Worm (Caenorhabditis elegans): Measurements from ENCODE around the gene sdz-31.

Gene sdz-31

DNA sequence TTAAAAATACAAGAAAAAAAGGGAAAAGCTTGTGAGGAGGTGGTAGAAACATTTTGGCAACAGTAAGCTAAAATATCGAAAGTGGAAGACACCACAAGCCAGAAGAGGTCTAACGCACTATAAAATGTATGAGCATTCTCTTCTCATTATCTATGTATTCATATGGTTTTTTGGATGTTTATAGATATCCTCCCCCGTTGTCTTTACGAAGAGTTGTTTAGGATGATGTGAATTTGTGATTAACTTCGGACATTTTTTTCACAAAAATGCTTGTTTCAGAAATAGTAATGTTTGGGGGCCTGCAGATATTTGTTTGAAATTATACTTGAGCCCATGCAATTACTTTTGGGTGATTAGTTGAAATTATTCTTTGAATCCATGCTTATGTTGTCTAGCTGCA, 35.1 kb downstream of the sdz-31 start, which contains the start of gene mec-9:
TSS of gene mec-9 (minus strand) at position 101 of the 400 bp plus-strand sequence.
- peak; percentile 73 for TF ChIP-seq unc-55 (GFP tag; optimal IDR thresholded peaks at IDR 0.05)
- no peak for TF ChIP-seq crh-2 (tag; optimal IDR thresholded peaks at IDR 0.05)

- TF ChIP-seq zag-1 (tag; optimal IDR thresholded peaks at IDR 0.05), result no peak
- TF ChIP-seq nhr-23 (tag; optimal IDR thresholded peaks at IDR 0.05), result no peak
- no peak for TF ChIP-seq ceh-82 (tag; optimal IDR thresholded peaks at IDR 0.05)
- no peak for TF ChIP-seq gmeb-1 (tag; optimal IDR thresholded peaks at IDR 0.05)
- TF ChIP-seq ama-1 (optimal IDR thresholded peaks at IDR 0.05), result no peak
- no peak for TF ChIP-seq mdl-1 (tag; optimal IDR thresholded peaks at IDR 0.05)
- TF ChIP-seq lin-13 (GFP tag; optimal IDR thresholded peaks at IDR 0.05), result no peak
- TF ChIP-seq nhr-6 (tag; optimal IDR thresholded peaks at IDR 0.05), result no peak
- no peak for TF ChIP-seq alr-1 (tag; optimal IDR thresholded peaks at IDR 0.05)
- no peak for TF ChIP-seq snpc-4 (tag; optimal IDR thresholded peaks at IDR 0.05)
- no peak for TF ChIP-seq sem-4 (tag; optimal IDR thresholded peaks at IDR 0.05)
- no peak for TF ChIP-seq nhr-11 (tag; optimal IDR thresholded peaks at IDR 0.05)
- no peak for TF ChIP-seq crh-2 (tag; optimal IDR thresholded peaks at IDR 0.05)
- TF ChIP-seq dmd-4 (tag; optimal IDR thresholded peaks at IDR 0.05), result no peak
- TF ChIP-seq elt-3 (tag; optimal IDR thresholded peaks at IDR 0.05), result no peak
- TF ChIP-seq nhr-12 (tag; optimal IDR thresholded peaks at IDR 0.05), result no peak
These were observed 36.7 kb downstream of the sdz-31 start, which contains the start of gene C50H2.4 for ce11 chrV:9916665-9917064. TSS of gene C50H2.4 (plus strand) at chrV:9916965.

DNA sequence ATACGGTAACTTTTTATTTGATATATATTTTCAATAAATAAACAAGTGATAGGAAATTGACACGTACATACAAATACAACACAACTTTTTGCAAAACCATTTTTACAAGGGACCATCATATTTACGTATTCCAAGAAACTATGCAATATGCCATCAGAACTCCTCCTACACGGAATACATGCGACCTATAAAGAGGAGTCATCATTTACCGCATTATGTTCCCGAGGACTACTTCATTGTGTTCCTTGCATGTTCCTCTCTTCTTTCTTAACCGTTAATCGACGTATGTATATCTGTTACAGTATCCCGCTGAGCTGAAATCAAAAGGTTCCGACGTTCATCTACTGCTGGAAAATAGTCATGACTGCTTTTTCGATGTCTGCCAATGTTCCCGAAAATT, 38.4 kb downstream of the sdz-31 start, which contains the start of gene C50H2.5:
TSS of gene C50H2.5 (plus strand) at position 301 of the 400 bp plus-strand sequence.
- no peak for TF ChIP-seq nhr-21 (tag; optimal IDR thresholded peaks at IDR 0.05)
- TF ChIP-seq nhr-6 (tag; optimal IDR thresholded peaks at IDR 0.05), result no peak
- no peak for TF ChIP-seq sma-3 (GFP tag; optimal IDR thresholded peaks at IDR 0.05)
- TF ChIP-seq snpc-4 (tag; optimal IDR thresholded peaks at IDR 0.05), result no peak

DNA sequence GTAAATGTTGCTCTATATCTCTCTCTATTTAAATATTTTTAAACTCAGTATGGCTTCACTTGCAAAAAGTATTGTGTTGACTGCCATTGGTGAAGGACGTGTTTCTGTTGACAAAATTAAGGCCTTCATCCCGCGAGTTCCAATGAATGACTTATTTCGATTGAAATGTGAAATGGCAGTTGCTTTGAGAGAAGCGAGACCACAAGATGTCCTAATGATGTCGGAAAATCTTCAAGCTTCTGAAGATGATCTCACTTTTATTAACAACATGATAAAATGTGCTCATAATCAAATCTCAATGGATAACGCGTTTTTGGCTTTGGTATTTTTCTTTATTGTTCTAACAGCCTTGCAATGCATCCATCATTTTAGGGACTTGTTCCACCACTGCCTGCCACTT, 41.3 kb downstream of the sdz-31 start, which contains the start of gene ceh-75:
TSS of gene ceh-75 (plus strand) at position 50 of the 400 bp plus-strand sequence.
- TF ChIP-seq skn-1 (tag; optimal IDR thresholded peaks at IDR 0.05) (no peak), R02D3.7 (tag; optimal IDR thresholded peaks at IDR 0.05) (no peak), lsy-2 (tag; optimal IDR thresholded peaks at IDR 0.05) (no peak), dmd-4 (tag; optimal IDR thresholded peaks at IDR 0.05) (no peak), gmeb-1 (tag; optimal IDR thresholded peaks at IDR 0.05) (no peak), elt-3 (tag; optimal IDR thresholded peaks at IDR 0.05) (no peak), sma-3 (GFP tag; optimal IDR thresholded peaks at IDR 0.05) (no peak), ama-1 (optimal IDR thresholded peaks at IDR 0.05) (no peak), sma-9 (GFP tag; optimal IDR thresholded peaks at IDR 0.05) (no peak), sma-9 (tag; optimal IDR thresholded peaks at IDR 0.05) (no peak), unc-62 (GFP tag; optimal IDR thresholded peaks at IDR 0.05) (no peak), elt-1 (tag; optimal IDR thresholded peaks at IDR 0.05) (no peak), mdl-1 (tag; optimal IDR thresholded peaks at IDR 0.05) (no peak)

DNA sequence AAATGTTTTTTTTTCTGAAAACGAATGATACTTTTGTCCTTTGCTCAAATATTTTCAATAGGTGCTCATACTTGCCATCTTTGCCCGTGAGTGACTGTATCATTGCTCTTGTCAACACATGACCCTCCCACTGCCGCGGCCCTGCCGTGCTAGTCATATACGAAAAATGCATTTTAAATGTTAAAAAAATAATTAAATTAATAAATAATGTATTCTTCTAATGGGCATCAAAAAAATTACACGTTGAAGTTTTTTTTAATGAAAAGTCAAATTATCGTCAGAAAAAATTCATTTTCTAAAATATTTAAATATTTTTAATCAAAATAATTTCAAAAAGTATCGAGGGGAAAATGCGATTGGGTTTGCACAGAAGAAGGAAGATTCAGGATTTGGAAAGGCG, 42.5 kb downstream of the sdz-31 start, which contains the start of gene C50H2.7:
TSS of gene C50H2.7 (plus strand) at position 301 of the 400 bp plus-strand sequence.
- no peak for TF ChIP-seq nhr-77 (tag; optimal IDR thresholded peaks at IDR 0.05)
- no peak for TF ChIP-seq elt-3 (tag; optimal IDR thresholded peaks at IDR 0.05)
- no peak for TF ChIP-seq lsy-2 (tag; optimal IDR thresholded peaks at IDR 0.05)
- TF ChIP-seq F13H6.1 (tag; optimal IDR thresholded peaks at IDR 0.05), result no peak
- no peak for TF ChIP-seq nhr-237 (tag; optimal IDR thresholded peaks at IDR 0.05)
- no peak for TF ChIP-seq nhr-11 (tag; optimal IDR thresholded peaks at IDR 0.05)
- TF ChIP-seq nhr-129 (tag; optimal IDR thresholded peaks at IDR 0.05), result no peak
- no peak for TF ChIP-seq ztf-11 (tag; optimal IDR thresholded peaks at IDR 0.05)
- TF ChIP-seq skn-1 (tag; optimal IDR thresholded peaks at IDR 0.05), result no peak
- TF ChIP-seq nhr-23 (tag; optimal IDR thresholded peaks at IDR 0.05), result no peak
- TF ChIP-seq sem-4 (tag; optimal IDR thresholded peaks at IDR 0.05), result no peak
- TF ChIP-seq unc-55 (GFP tag; optimal IDR thresholded peaks at IDR 0.05), result no peak

DNA sequence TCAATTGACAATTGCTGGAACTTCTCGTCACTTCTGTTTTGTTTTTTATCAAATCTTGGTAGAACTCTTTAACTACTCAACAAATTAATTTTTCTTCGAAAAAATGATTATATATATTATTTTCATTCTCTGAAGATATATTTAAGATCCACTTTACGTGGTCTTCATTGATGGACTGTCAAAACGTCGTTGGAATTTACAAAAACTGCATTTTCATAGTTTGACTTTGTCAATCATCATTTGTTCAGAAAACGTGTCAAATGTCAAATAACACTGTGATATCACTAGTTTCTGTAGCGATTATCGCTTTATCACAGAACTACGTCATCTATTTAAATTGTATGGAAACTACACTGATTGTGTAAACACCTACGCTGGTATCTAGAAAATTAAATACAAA, 44.4 kb downstream of the sdz-31 start:
- no peak for TF ChIP-seq ztf-1 (GFP tag; conservative IDR thresholded peaks at IDR 0.05)
- no peak for TF ChIP-seq nhr-77 (tag; optimal IDR thresholded peaks at IDR 0.05)
- no peak for TF ChIP-seq ZK546.5 (tag; optimal IDR thresholded peaks at IDR 0.05)
- no peak for TF ChIP-seq elt-3 (tag; optimal IDR thresholded peaks at IDR 0.05)
- no peak for TF ChIP-seq unc-39 (tag; optimal IDR thresholded peaks at IDR 0.05)
- no peak for TF ChIP-seq egl-27 (tag; optimal IDR thresholded peaks at IDR 0.05)
- TF ChIP-seq alr-1 (tag; optimal IDR thresholded peaks at IDR 0.05), result no peak
- TF ChIP-seq zag-1 (tag; optimal IDR thresholded peaks at IDR 0.05), result no peak

Measured in whole organism, L2 larva.